Worm (Caenorhabditis elegans) whole organism, young adult: ENCODE data around the gene nhr-202.

Source experiments
- B0261.1 ChIP-seq: sonication (generic microtip); optimal IDR thresholded peaks from 2 replicates; lab custom pipeline; 2016; ENCODE audit warnings: mild to moderate bottlenecking, missing genetic modification characterization, moderate library complexity, missing compliant biosample characterization
- K11D2.4 ChIP-seq: fragments of 200-800 bp; sonication (Bioruptor generic); IDR thresholded peaks from 2 replicates; pipeline ENCODE4 v1.3.6; 2022; ENCODE audit warnings: missing genetic modification reagents, missing genetic modification characterization, missing compliant biosample characterization
- ama-1 ChIP-seq, 3 experiments: fragments of 150-350 bp in 1 of 3; sonication (generic microtip) in 2 of 3; optimal IDR thresholded peaks; 2 replicates each; lab custom pipeline; 2014 to 2018; ENCODE audit warnings: missing biosample characterization in 2 of 3, missing genetic modification characterization in 2 of 3, missing genetic modification reagents in 2 of 3
- lin-40 ChIP-seq: sonication (generic microtip); optimal IDR thresholded peaks from 2 replicates; lab custom pipeline; 2016; ENCODE audit warnings: missing genetic modification characterization, mild to moderate bottlenecking, missing compliant biosample characterization, missing genotype, missing genetic modification reagents
- madf-8 ChIP-seq: fragments of 200-800 bp; sonication (Bioruptor generic); conservative IDR thresholded peaks from 2 replicates; pipeline ENCODE4 v1.3.6; 2022; ENCODE audit warnings: missing genetic modification reagents, missing genetic modification characterization, missing compliant biosample characterization
- pha-4 ChIP-seq: fragments of 150-350 bp; sonication (generic microtip); optimal IDR thresholded peaks from 2 replicates; lab custom pipeline; 2014; ENCODE audit warnings: missing biosample characterization, missing genetic modification reagents, missing genetic modification characterization
- unc-62 ChIP-seq: fragments of 150-350 bp; optimal IDR thresholded peaks from 2 replicates; lab custom pipeline; 2014; ENCODE audit warnings: missing biosample characterization, missing genetic modification reagents, missing genetic modification characterization
- ztf-28 ChIP-seq: fragments of 200-800 bp; sonication (Bioruptor generic); IDR thresholded peaks from 2 replicates; pipeline ENCODE4 v1.3.6; 2022; ENCODE audit warnings: missing genetic modification reagents, missing genetic modification characterization, missing compliant biosample characterization

- no peak for TF ChIP-seq madf-8
- no peak for TF ChIP-seq ztf-28 (GFP tag; lab: Robert Waterston, UW)
- no peak for TF ChIP-seq ama-1 (optimal IDR thresholded peaks at IDR 0.05; lab: Kevin White, UChicago)
- TF ChIP-seq ama-1 (GFP tag; optimal IDR thresholded peaks at IDR 0.05; lab: Kevin White, UChicago) = no peak
- no peak for TF ChIP-seq unc-62 (GFP tag; lab: Kevin White, UChicago)
- no peak for TF ChIP-seq B0261.1
- TF ChIP-seq K11D2.4 (GFP tag; lab: Robert Waterston, UW) = no peak
- TF ChIP-seq lin-40 (tag; lab: Kevin White, UChicago) = no peak
- no peak for TF ChIP-seq pha-4 (tag; lab: Kevin White, UChicago)
These were observed 49.6 kb upstream of the nhr-202 start for ce11 chrV:412820-413219.
